Worm (Caenorhabditis elegans) whole organism, L4/young adult: ENCODE data around the gene F54B11.8.

Experiments
- W03F9.2 ChIP-seq: fragments of 150-350 bp; optimal IDR thresholded peaks from 2 replicates; lab custom pipeline; 2014; ENCODE audit warnings: missing biosample characterization, missing genetic modification characterization
- dao-5 ChIP-seq: sonication (generic microtip); optimal IDR thresholded peaks from 2 replicates; lab custom pipeline; 2016; ENCODE audit warnings: missing genotype, missing genetic modification characterization, moderate library complexity, missing compliant biosample characterization
- him-1 ChIP-seq: sonication (generic microtip); optimal IDR thresholded peaks from 2 replicates; lab custom pipeline; 2016; ENCODE audit warnings: missing genotype, missing genetic modification reagents, missing genetic modification characterization, missing compliant biosample characterization

DNA sequence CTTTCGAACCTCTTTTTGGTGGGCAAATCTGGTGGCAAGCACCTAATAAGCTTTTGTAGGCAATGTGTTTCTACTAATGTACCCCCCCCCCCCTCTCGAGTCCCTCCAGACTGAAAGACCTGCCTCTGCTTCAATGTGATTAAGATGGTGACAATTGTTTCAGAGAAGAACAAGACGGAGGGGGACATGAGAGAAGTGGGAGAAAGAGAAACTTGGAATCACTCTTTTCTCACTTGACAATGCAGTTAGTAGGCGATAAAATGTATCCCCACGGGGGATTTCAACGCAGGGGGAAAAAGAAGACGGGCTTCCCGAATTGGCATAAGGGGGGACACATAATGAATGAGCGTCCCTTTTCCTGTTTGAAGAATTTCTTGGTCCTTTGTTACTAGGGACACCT is 28.5 kb upstream of the F54B11.8 start:
- TF ChIP-seq W03F9.2 (tag; lab: Kevin White, UChicago): no peak
- no peak for TF ChIP-seq him-1 (tag; lab: Kevin White, UChicago)
- no peak for TF ChIP-seq dao-5 (tag; lab: Kevin White, UChicago)
